Worm (Caenorhabditis elegans) whole organism, L4 larva: ENCODE results near the gene hel-1.

Experiments
- F10B5.3 ChIP-seq: sonication (generic microtip); optimal IDR thresholded peaks from 2 replicates; lab custom pipeline; 2016; ENCODE audit warnings: mild to moderate bottlenecking, missing genetic modification characterization, missing compliant biosample characterization
- F26F4.8 ChIP-seq: fragments of 200-800 bp; sonication (Bioruptor generic); conservative IDR thresholded peaks from 2 replicates; pipeline ENCODE4 v1.3.6; 2022; ENCODE audit warnings: missing genetic modification characterization, missing compliant biosample characterization
- T20F7.1 ChIP-seq: fragments of 200-800 bp; sonication (Bioruptor generic); optimal IDR thresholded peaks from 2 replicates; lab custom pipeline; 2018; ENCODE audit warnings: mild to moderate bottlenecking, missing genetic modification characterization, missing compliant biosample characterization
- Y105C5A.15 ChIP-seq: fragments of 200-800 bp; sonication (Bioruptor generic); IDR thresholded peaks from 2 replicates; pipeline ENCODE4 v1.3.6; 2022; ENCODE audit warnings: missing genetic modification characterization, missing compliant biosample characterization
- aha-1 ChIP-seq: fragments of 150-350 bp; peaks from one replicate; lab custom pipeline; 2014; ENCODE audit warnings: missing biosample characterization, missing genetic modification characterization
- aly-2 ChIP-seq: sonication (generic microtip); optimal IDR thresholded peaks from 2 replicates; lab custom pipeline; 2018; ENCODE audit warnings: missing biosample characterization, missing genetic modification characterization
- ama-1 ChIP-seq: fragments of 150-350 bp; optimal IDR thresholded peaks from 2 replicates; lab custom pipeline; 2014; ENCODE audit warnings: inconsistent platforms, mixed read lengths
- ceh-28 ChIP-seq: fragments of 150-350 bp; optimal IDR thresholded peaks from 2 replicates; lab custom pipeline; 2014; ENCODE audit warnings: missing biosample characterization, missing genetic modification reagents, missing genetic modification characterization
- ceh-44 ChIP-seq: fragments of 200-800 bp; sonication (Bioruptor generic); IDR thresholded peaks from 2 replicates; pipeline ENCODE4 v1.3.6; 2022; ENCODE audit warnings: missing genetic modification reagents, missing genetic modification characterization, missing compliant biosample characterization
- ceh-62 ChIP-seq: sonication (generic microtip); optimal IDR thresholded peaks from 2 replicates; lab custom pipeline; 2017; ENCODE audit warnings: missing biosample characterization, missing genetic modification characterization
- ceh-82 ChIP-seq: sonication (generic microtip); optimal IDR thresholded peaks from 2 replicates; lab custom pipeline; 2017; ENCODE audit warnings: missing biosample characterization, missing genetic modification characterization
- cey-2 ChIP-seq: sonication (generic microtip); optimal IDR thresholded peaks from 3 replicates; lab custom pipeline; 2017; ENCODE audit warnings: missing genetic modification characterization, mild to moderate bottlenecking, missing compliant biosample characterization, antibody characterized with exemption, borderline replicate concordance; ENCODE audit not compliant: insufficient read depth
- ctbp-1 ChIP-seq: fragments of 200-800 bp; sonication (Bioruptor generic); IDR thresholded peaks from 2 replicates; pipeline ENCODE4 v1.3.6; 2022; ENCODE audit warnings: missing genetic modification reagents, missing genetic modification characterization, missing compliant biosample characterization
- daf-16 ChIP-seq, 3 experiments: sonication (generic microtip); optimal IDR thresholded peaks; 2 replicates each; lab custom pipeline; 2016 to 2017; ENCODE audit warnings: missing genetic modification characterization in 3 of 3, missing genetic modification reagents in 3 of 3, mild to moderate bottlenecking in 2 of 3, missing compliant biosample characterization in 2 of 3, missing biosample characterization in 1 of 3, moderate library complexity in 1 of 3
- daf-19 ChIP-seq: fragments of 200-800 bp; sonication (Bioruptor generic); conservative IDR thresholded peaks from 2 replicates; pipeline ENCODE4 v1.3.6; 2022; ENCODE audit warnings: missing genetic modification characterization, missing compliant biosample characterization
- dpl-1 ChIP-seq: fragments of 150-350 bp; optimal IDR thresholded peaks from 2 replicates; lab custom pipeline; 2014; ENCODE audit warnings: missing biosample characterization, missing genetic modification reagents, missing genetic modification characterization
- duxl-1 ChIP-seq: sonication (generic microtip); optimal IDR thresholded peaks from 2 replicates; lab custom pipeline; 2016; ENCODE audit warnings: mild to moderate bottlenecking, missing genetic modification characterization, moderate library complexity, missing compliant biosample characterization; ENCODE audit not compliant: poor library complexity
- dve-1 ChIP-seq: sonication (generic microtip); optimal IDR thresholded peaks from 2 replicates; lab custom pipeline; 2017; ENCODE audit warnings: antibody characterized with exemption, mild to moderate bottlenecking, missing genetic modification characterization, missing compliant biosample characterization; ENCODE audit not compliant: insufficient read depth
- egl-27 ChIP-seq: sonication (generic microtip); optimal IDR thresholded peaks from 3 replicates; lab custom pipeline; 2017; ENCODE audit warnings: missing biosample characterization, missing genetic modification reagents, missing genetic modification characterization
- hif-1 ChIP-seq, 2 experiments: sonication (generic microtip); optimal IDR thresholded peaks; 2 replicates each; lab custom pipeline; 2016 to 2017; ENCODE audit warnings: missing compliant biosample characterization in 2 of 2, missing genetic modification characterization in 2 of 2, missing genetic modification reagents in 2 of 2, missing genotype in 2 of 2, mild to moderate bottlenecking in 1 of 2
- lin-38 ChIP-seq: fragments of 200-800 bp; sonication (Bioruptor generic); IDR thresholded peaks from 2 replicates; pipeline ENCODE4 v1.3.6; 2022; ENCODE audit warnings: missing genetic modification reagents, missing genetic modification characterization, missing compliant biosample characterization
- lsy-2 ChIP-seq, 2 experiments: fragments of 150-350 bp in 1 of 2; sonication (generic microtip) in 1 of 2; optimal IDR thresholded peaks; 2 replicates each; lab custom pipeline; 2014 to 2017; ENCODE audit warnings: missing biosample characterization in 2 of 2, missing genetic modification characterization in 2 of 2
- madf-5 ChIP-seq, 2 experiments: fragments of 200-800 bp; sonication (Bioruptor generic); IDR thresholded peaks; 2 replicates each; pipeline ENCODE4 v1.3.6; 2022; ENCODE audit warnings: missing compliant biosample characterization in 2 of 2, missing genetic modification characterization in 2 of 2
- madf-9 ChIP-seq: fragments of 200-800 bp; sonication (Bioruptor generic); conservative IDR thresholded peaks from 2 replicates; pipeline ENCODE4 v1.3.6; 2022; ENCODE audit warnings: missing genetic modification reagents, missing genetic modification characterization, missing compliant biosample characterization
- mdl-1 ChIP-seq, 2 experiments: fragments of 150-350 bp in 1 of 2; sonication (generic microtip) in 1 of 2; optimal IDR thresholded peaks; 2 replicates each; lab custom pipeline; 2014 to 2017; ENCODE audit warnings: missing biosample characterization in 2 of 2, missing genetic modification characterization in 2 of 2
- mdt-29 ChIP-seq: fragments of 200-800 bp; sonication (Bioruptor generic); IDR thresholded peaks from 2 replicates; pipeline ENCODE4 v1.3.6; 2022; ENCODE audit warnings: missing genetic modification reagents, missing genetic modification characterization, missing compliant biosample characterization
- mep-1 ChIP-seq: fragments of 150-350 bp; sonication (generic microtip); optimal IDR thresholded peaks from 3 replicates; lab custom pipeline; 2014; ENCODE audit warnings: missing biosample characterization, missing genetic modification characterization
- mes-2 ChIP-seq: sonication (generic microtip); optimal IDR thresholded peaks from 2 replicates; lab custom pipeline; 2016; ENCODE audit warnings: missing genotype, mild to moderate bottlenecking, missing genetic modification characterization, missing compliant biosample characterization; ENCODE audit not compliant: poor library complexity, severe bottlenecking
- mxl-2 ChIP-seq: fragments of 200-800 bp; sonication (Bioruptor generic); conservative IDR thresholded peaks from 2 replicates; pipeline ENCODE4 v1.3.6; 2022; ENCODE audit warnings: missing genetic modification reagents, missing genetic modification characterization, missing compliant biosample characterization
- nhr-102 ChIP-seq: sonication (generic microtip); optimal IDR thresholded peaks from 2 replicates; lab custom pipeline; 2016; ENCODE audit warnings: mild to moderate bottlenecking, missing genetic modification characterization, moderate library complexity, missing compliant biosample characterization
- nhr-111 ChIP-seq: fragments of 200-800 bp; sonication (Bioruptor generic); optimal IDR thresholded peaks from 2 replicates; lab custom pipeline; 2018; ENCODE audit warnings: mild to moderate bottlenecking, missing genetic modification characterization, missing compliant biosample characterization
- nhr-28 ChIP-seq: fragments of 150-350 bp; optimal IDR thresholded peaks from 2 replicates; lab custom pipeline; 2014; ENCODE audit warnings: missing biosample characterization, missing genetic modification characterization
- nhr-6 ChIP-seq: fragments of 150-350 bp; optimal IDR thresholded peaks from 2 replicates; lab custom pipeline; 2014; ENCODE audit warnings: missing biosample characterization, missing genetic modification characterization
- rbr-2 ChIP-seq: sonication (generic microtip); optimal IDR thresholded peaks from 2 replicates; lab custom pipeline; 2016; ENCODE audit warnings: missing genotype, missing genetic modification characterization, missing compliant biosample characterization
- sdz-12 ChIP-seq: fragments of 200-800 bp; sonication (Bioruptor generic); optimal IDR thresholded peaks from 2 replicates; lab custom pipeline; 2018; ENCODE audit warnings: mild to moderate bottlenecking, missing genetic modification characterization, missing compliant biosample characterization
- skn-1 ChIP-seq: fragments of 150-350 bp; optimal IDR thresholded peaks from 2 replicates; lab custom pipeline; 2014; ENCODE audit warnings: missing biosample characterization, missing genetic modification characterization
- snpc-4 ChIP-seq: fragments of 150-350 bp; optimal IDR thresholded peaks from 2 replicates; lab custom pipeline; 2014; ENCODE audit warnings: missing biosample characterization, missing genetic modification characterization
- spr-1 ChIP-seq: sonication (generic microtip); optimal IDR thresholded peaks from 2 replicates; lab custom pipeline; 2016; ENCODE audit warnings: mild to moderate bottlenecking, missing genetic modification characterization, missing compliant biosample characterization
- unc-62 ChIP-seq, 3 experiments: fragments of 150-350 bp in 1 of 3; sonication (generic microtip); optimal IDR thresholded peaks in 2 of 3; peaks in 1 of 3; 1 replicate in 1 of 3; 2 replicates in 2 of 3; lab custom pipeline; 2014 to 2017; ENCODE audit warnings: missing biosample characterization in 3 of 3, missing genetic modification characterization in 3 of 3, missing genetic modification reagents in 3 of 3, missing genotype in 1 of 3
- zag-1 ChIP-seq: fragments of 150-350 bp; optimal IDR thresholded peaks from 2 replicates; lab custom pipeline; 2014; ENCODE audit warnings: missing biosample characterization, missing genetic modification characterization
- zip-2 ChIP-seq: fragments of 150-350 bp; optimal IDR thresholded peaks from 2 replicates; lab custom pipeline; 2014; ENCODE audit warnings: missing biosample characterization, missing genetic modification characterization

hel-1 gene

ce11 chrII:8329462-8329861, 792 bp upstream of the hel-1 start, which contains the start of gene C26D10.4 (continued):
- TF ChIP-seq nhr-102 (tag; lab: Kevin White, UChicago): no peak
- TF ChIP-seq, all 104 proteins: peak for 3

- TF ChIP-seq spr-1 (tag; lab: Kevin White, UChicago): no peak
- TF ChIP-seq T20F7.1 (GFP tag; lab: Kevin White, UChicago): no peak
- TF ChIP-seq unc-62 (GFP tag; optimal IDR thresholded peaks at IDR 0.05 in 1 of 2; lab: Kevin White, UChicago): peak in 1 of 2 experiments; percentile 94
- no peak for TF ChIP-seq unc-62 (tag; optimal IDR thresholded peaks at IDR 0.05; lab: Kevin White, UChicago)
Measured at ce11 chrII:8327450-8327849, 1.2 kb downstream of the hel-1 start.

- TF ChIP-seq egl-27 (tag; lab: Kevin White, UChicago): no peak
- TF ChIP-seq zag-1: no peak
- TF ChIP-seq Y105C5A.15 (GFP tag; lab: Robert Waterston, UW): no peak
- no peak for TF ChIP-seq F26F4.8 (GFP tag; lab: Robert Waterston, UW)
- no peak for TF ChIP-seq nhr-6 (tag; lab: Kevin White, UChicago)
- TF ChIP-seq mes-2: peak; percentile 20
- TF ChIP-seq ceh-82 (tag; lab: Kevin White, UChicago): no peak
- TF ChIP-seq skn-1: no peak
- TF ChIP-seq duxl-1 (tag; lab: Kevin White, UChicago): peak; percentile 36
- TF ChIP-seq aha-1: peak; percentile 95
- TF ChIP-seq madf-5 (GFP tag; IDR thresholded peaks at IDR 0.05; lab: Robert Waterston, UW): no peak
- no peak for TF ChIP-seq ctbp-1 (GFP tag; lab: Robert Waterston, UW)
- TF ChIP-seq ceh-44 (GFP tag; lab: Robert Waterston, UW): no peak
- TF ChIP-seq aly-2 (tag; lab: Kevin White, UChicago): no peak
- TF ChIP-seq mep-1 (tag; lab: Kevin White, UChicago): peak; percentile 14
- peak; percentile 66 for TF ChIP-seq ama-1 (lab: Kevin White, UChicago)
- TF ChIP-seq lin-38 (GFP tag; lab: Robert Waterston, UW): peak; percentile 57
- TF ChIP-seq nhr-102 (tag; lab: Kevin White, UChicago): peak; percentile 15
- no peak for TF ChIP-seq ceh-28 (tag; lab: Kevin White, UChicago)
- no peak for TF ChIP-seq mxl-2
Measured at ce11 chrII:8326228-8326960, 2.3 kb downstream of the hel-1 start.

- no peak for TF ChIP-seq ceh-44 (GFP tag; lab: Robert Waterston, UW)
- peak; percentile 91 for TF ChIP-seq mes-2
- no peak for TF ChIP-seq daf-16 (GFP tag; optimal IDR thresholded peaks at IDR 0.05; lab: Kevin White, UChicago)
- peak; percentile 62 for TF ChIP-seq daf-16 (tag; optimal IDR thresholded peaks at IDR 0.05; lab: Kevin White, UChicago)
- no peak for TF ChIP-seq daf-19 (GFP tag; lab: Robert Waterston, UW)
- TF ChIP-seq egl-27 (tag; lab: Kevin White, UChicago): no peak
- TF ChIP-seq ceh-82 (tag; lab: Kevin White, UChicago): no peak
- no peak for TF ChIP-seq mxl-2
- TF ChIP-seq F10B5.3 (tag; lab: Kevin White, UChicago): no peak
- peak in 1 of 2 experiments; percentile 13 for TF ChIP-seq hif-1 (tag; optimal IDR thresholded peaks at IDR 0.05; lab: Kevin White, UChicago)
- no peak for TF ChIP-seq zip-2 (tag; lab: Kevin White, UChicago)
- peak in 1 of 2 experiments; percentile 58 for TF ChIP-seq lsy-2 (tag; optimal IDR thresholded peaks at IDR 0.05; lab: Kevin White, UChicago)
- TF ChIP-seq dpl-1 (GFP tag; lab: Kevin White, UChicago): peak; percentile 69
- TF ChIP-seq cey-2 (tag; lab: Kevin White, UChicago): no peak
- no peak for TF ChIP-seq nhr-111
- no peak for TF ChIP-seq sdz-12 (GFP tag; lab: Kevin White, UChicago)
- TF ChIP-seq ceh-62 (tag; lab: Kevin White, UChicago): no peak
- TF ChIP-seq rbr-2 (tag; lab: Kevin White, UChicago): peak; percentile 17
- TF ChIP-seq madf-9: no peak
- TF ChIP-seq mdl-1 (tag; optimal IDR thresholded peaks at IDR 0.05; lab: Kevin White, UChicago): no peak
- TF ChIP-seq duxl-1 (tag; lab: Kevin White, UChicago): no peak
- peak; percentile 51; the same call in 1 of the 2 replicates for TF ChIP-seq lin-38 (GFP tag; lab: Robert Waterston, UW)
- TF ChIP-seq snpc-4: no peak
- peak; percentile 42 for TF ChIP-seq mep-1 (tag; lab: Kevin White, UChicago)
- TF ChIP-seq nhr-28 (tag; lab: Kevin White, UChicago): no peak
- no peak for TF ChIP-seq mdt-29 (GFP tag; lab: Robert Waterston, UW)
- peak; percentile 21 for TF ChIP-seq dve-1
Measured at ce11 chrII:8325002-8325539, 3.6 kb downstream of the hel-1 start, which contains the start of the genes ran-3 and C26D10.3. Gene ran-3 (minus strand): TSS chrII:8325052. Gene C26D10.3 (plus strand): TSS chrII:8325386.
